Worm (Caenorhabditis elegans) whole organism, L1 larva: ENCODE results near the gene F02H6.6.
A peak's percentile ranks its signal among the peaks of the same experiment; 100 is the strongest.

Experiments
- C04F5.9 ChIP-seq: sonication (generic microtip); optimal IDR thresholded peaks from 2 replicates; lab custom pipeline; 2016; ENCODE audit warnings: missing genetic modification characterization, missing compliant biosample characterization
- F16B12.6 ChIP-seq: fragments of 150-350 bp; optimal IDR thresholded peaks from 2 replicates; lab custom pipeline; 2014; ENCODE audit warnings: missing biosample characterization, missing genetic modification characterization
- Y116A8C.19 ChIP-seq: sonication (generic microtip); optimal IDR thresholded peaks from 2 replicates; lab custom pipeline; 2016; ENCODE audit warnings: missing compliant biosample characterization, missing genetic modification characterization, borderline replicate concordance
- ama-1 ChIP-seq: fragments of 150-350 bp; optimal IDR thresholded peaks from 2 replicates; lab custom pipeline; 2014
- blmp-1 ChIP-seq: fragments of 150-350 bp; optimal IDR thresholded peaks from 2 replicates; lab custom pipeline; 2014; ENCODE audit warnings: missing biosample characterization, missing genetic modification characterization
- ceh-63 ChIP-seq: fragments of 200-800 bp; sonication (Bioruptor generic); optimal IDR thresholded peaks from 2 replicates; lab custom pipeline; 2018; ENCODE audit warnings: mild to moderate bottlenecking, missing genetic modification characterization, missing compliant biosample characterization
- ceh-8 ChIP-seq: fragments of 200-800 bp; sonication (Bioruptor generic); optimal IDR thresholded peaks from 2 replicates; lab custom pipeline; 2018; ENCODE audit warnings: mild to moderate bottlenecking, missing genetic modification characterization, moderate library complexity, missing compliant biosample characterization
- ceh-82 ChIP-seq, 3 experiments: fragments of 150-350 bp in 1 of 3; sonication (generic microtip) in 2 of 3; optimal IDR thresholded peaks; 2 replicates each; lab custom pipeline; 2014 to 2017; ENCODE audit warnings: missing biosample characterization in 3 of 3, missing genetic modification characterization in 3 of 3
- ces-1 ChIP-seq: fragments of 150-350 bp; optimal IDR thresholded peaks from 2 replicates; lab custom pipeline; 2014; ENCODE audit warnings: missing biosample characterization, missing genetic modification reagents, missing genetic modification characterization
- dpl-1 ChIP-seq, 3 experiments: fragments of 150-350 bp in 2 of 3; sonication (generic microtip) in 1 of 3; optimal IDR thresholded peaks; 2 replicates each; lab custom pipeline; 2014 to 2017; ENCODE audit warnings: missing biosample characterization in 3 of 3, missing genetic modification characterization in 3 of 3, missing genetic modification reagents in 3 of 3
- dsc-1 ChIP-seq: sonication (generic microtip); optimal IDR thresholded peaks from 2 replicates; lab custom pipeline; 2016; ENCODE audit warnings: mild to moderate bottlenecking, missing genetic modification characterization, missing compliant biosample characterization
- efl-1 ChIP-seq, 4 experiments: fragments of 150-350 bp; optimal IDR thresholded peaks in 3 of 4; peaks in 1 of 4; 1 replicate in 1 of 4; 2 replicates in 3 of 4; lab custom pipeline; 2014; ENCODE audit warnings: missing biosample characterization in 2 of 4, missing genetic modification characterization in 2 of 4, missing genetic modification reagents in 2 of 4
- efl-3 ChIP-seq: fragments of 200-800 bp; sonication (Bioruptor generic); optimal IDR thresholded peaks from 2 replicates; lab custom pipeline; 2018; ENCODE audit warnings: mild to moderate bottlenecking, missing genetic modification characterization, missing compliant biosample characterization
- elt-3 ChIP-seq, 6 experiments: fragments of 150-350 bp in 1 of 6; sonication (generic microtip); optimal IDR thresholded peaks; 2 replicates each; lab custom pipeline; 2017 to 2018; ENCODE audit warnings: missing biosample characterization in 6 of 6, missing genetic modification characterization in 6 of 6, inconsistent platforms in 1 of 6
- ets-5 ChIP-seq: fragments of 200-800 bp; sonication (Bioruptor generic); IDR thresholded peaks from 2 replicates; pipeline ENCODE4 v1.3.6; 2022; ENCODE audit warnings: missing genetic modification characterization, missing compliant biosample characterization
- fkh-8 ChIP-seq: sonication (generic microtip); optimal IDR thresholded peaks from 2 replicates; lab custom pipeline; 2016; ENCODE audit warnings: mild to moderate bottlenecking, missing genetic modification characterization, missing compliant biosample characterization
- hlh-17 ChIP-seq: fragments of 200-800 bp; sonication (Bioruptor generic); optimal IDR thresholded peaks from 2 replicates; lab custom pipeline; 2018; ENCODE audit warnings: missing genetic modification characterization, mild to moderate bottlenecking, missing compliant biosample characterization, moderate library complexity, borderline replicate concordance
- hlh-4 ChIP-seq: sonication (generic microtip); optimal IDR thresholded peaks from 2 replicates; lab custom pipeline; 2016; ENCODE audit warnings: mild to moderate bottlenecking, missing genetic modification characterization, missing compliant biosample characterization
- irx-1 ChIP-seq: sonication (generic microtip); optimal IDR thresholded peaks from 2 replicates; lab custom pipeline; 2016; ENCODE audit warnings: missing genetic modification characterization, missing compliant biosample characterization
- isw-1 ChIP-seq: fragments of 200-800 bp; sonication (Bioruptor generic); IDR thresholded peaks from 2 replicates; pipeline ENCODE4 v1.3.6; 2022; ENCODE audit warnings: missing genetic modification characterization, missing compliant biosample characterization
- jun-1 ChIP-seq: fragments of 150-350 bp; optimal IDR thresholded peaks from 2 replicates; lab custom pipeline; 2014; ENCODE audit warnings: missing biosample characterization, missing genetic modification reagents, missing genetic modification characterization
- lin-13 ChIP-seq: fragments of 150-350 bp; optimal IDR thresholded peaks from 2 replicates; lab custom pipeline; 2014; ENCODE audit warnings: missing biosample characterization, missing genetic modification reagents, missing genetic modification characterization
- lin-14 ChIP-seq: fragments of 200-800 bp; sonication (Bioruptor generic); optimal IDR thresholded peaks from 2 replicates; lab custom pipeline; 2018; ENCODE audit warnings: mild to moderate bottlenecking, missing genetic modification characterization, moderate library complexity, missing compliant biosample characterization
- lin-15B ChIP-seq: fragments of 150-350 bp; sonication (generic microtip); optimal IDR thresholded peaks from 3 replicates; lab custom pipeline; 2014; ENCODE audit warnings: missing biosample characterization, missing genetic modification characterization
- lin-35 ChIP-seq, 2 experiments: fragments of 150-350 bp; optimal IDR thresholded peaks; 2 replicates each; lab custom pipeline; 2014; ENCODE audit warnings: missing biosample characterization in 2 of 2, missing genetic modification characterization in 2 of 2, missing genetic modification reagents in 2 of 2
- lin-39 ChIP-seq: fragments of 150-350 bp; optimal IDR thresholded peaks from 2 replicates; lab custom pipeline; 2014; ENCODE audit warnings: missing biosample characterization, missing genetic modification reagents, missing genetic modification characterization
- lir-3 ChIP-seq: sonication (generic microtip); optimal IDR thresholded peaks from 2 replicates; lab custom pipeline; 2016; ENCODE audit warnings: mild to moderate bottlenecking, missing genetic modification characterization, moderate library complexity, missing compliant biosample characterization; ENCODE audit not compliant: poor library complexity
- lsy-2 ChIP-seq, 2 experiments: fragments of 150-350 bp; optimal IDR thresholded peaks; 2 replicates each; lab custom pipeline; 2014; ENCODE audit warnings: missing biosample characterization in 2 of 2, missing genetic modification characterization in 2 of 2
- mab-9 ChIP-seq: fragments of 200-800 bp; sonication (Bioruptor generic); IDR thresholded peaks from 2 replicates; pipeline ENCODE4 v1.3.6; 2022; ENCODE audit warnings: missing genetic modification reagents, missing genetic modification characterization, missing compliant biosample characterization
- mdl-1 ChIP-seq, 2 experiments: fragments of 150-350 bp; optimal IDR thresholded peaks; 2 replicates each; lab custom pipeline; 2014 to 2017; ENCODE audit warnings: missing biosample characterization in 2 of 2, missing genetic modification characterization in 2 of 2, inconsistent platforms in 1 of 2
- mep-1 ChIP-seq: fragments of 150-350 bp; optimal IDR thresholded peaks from 2 replicates; lab custom pipeline; 2014; ENCODE audit warnings: missing biosample characterization, missing genetic modification characterization
- nhr-11 ChIP-seq: fragments of 150-350 bp; optimal IDR thresholded peaks from 2 replicates; lab custom pipeline; 2014; ENCODE audit warnings: missing biosample characterization, missing genetic modification characterization
- nhr-20 ChIP-seq: sonication (generic microtip); optimal IDR thresholded peaks from 2 replicates; lab custom pipeline; 2016; ENCODE audit warnings: mild to moderate bottlenecking, missing genetic modification characterization, missing compliant biosample characterization
- nhr-237 ChIP-seq: fragments of 150-350 bp; optimal IDR thresholded peaks from 2 replicates; lab custom pipeline; 2014; ENCODE audit warnings: missing biosample characterization, missing genetic modification characterization
- nhr-28 ChIP-seq: fragments of 150-350 bp; optimal IDR thresholded peaks from 2 replicates; lab custom pipeline; 2014; ENCODE audit warnings: missing biosample characterization, missing genetic modification characterization
- nhr-47 ChIP-seq: sonication (generic microtip); optimal IDR thresholded peaks from 2 replicates; lab custom pipeline; 2016; ENCODE audit warnings: mild to moderate bottlenecking, missing genetic modification characterization, moderate library complexity, missing compliant biosample characterization
- nhr-76 ChIP-seq: sonication (generic microtip); optimal IDR thresholded peaks from 2 replicates; lab custom pipeline; 2017; ENCODE audit warnings: missing biosample characterization, missing genetic modification characterization
- nhr-77 ChIP-seq: fragments of 150-350 bp; optimal IDR thresholded peaks from 2 replicates; lab custom pipeline; 2014; ENCODE audit warnings: missing biosample characterization, missing genetic modification characterization
- nhr-84 ChIP-seq: sonication (generic microtip); optimal IDR thresholded peaks from 2 replicates; lab custom pipeline; 2017; ENCODE audit warnings: missing biosample characterization, missing genetic modification characterization
- nhr-90 ChIP-seq: sonication (generic microtip); optimal IDR thresholded peaks from 2 replicates; lab custom pipeline; 2016; ENCODE audit warnings: mild to moderate bottlenecking, missing genetic modification characterization, missing compliant biosample characterization; ENCODE audit not compliant: poor library complexity
- pax-3 ChIP-seq: fragments of 200-800 bp; sonication (Bioruptor generic); optimal IDR thresholded peaks from 2 replicates; lab custom pipeline; 2018; ENCODE audit warnings: mild to moderate bottlenecking, missing genetic modification characterization, moderate library complexity, missing compliant biosample characterization
- pqm-1 ChIP-seq: sonication (generic microtip); optimal IDR thresholded peaks from 3 replicates; lab custom pipeline; 2017; ENCODE audit warnings: missing biosample characterization, missing genetic modification characterization
- snpc-4 ChIP-seq: fragments of 150-350 bp; optimal IDR thresholded peaks from 2 replicates; lab custom pipeline; 2014; ENCODE audit warnings: missing biosample characterization, missing genetic modification characterization
- sup-37 ChIP-seq: fragments of 200-800 bp; sonication (Bioruptor generic); optimal IDR thresholded peaks from 2 replicates; lab custom pipeline; 2018; ENCODE audit warnings: mild to moderate bottlenecking, missing genetic modification characterization, missing compliant biosample characterization
- tbx-2 ChIP-seq: sonication (generic microtip); optimal IDR thresholded peaks from 2 replicates; lab custom pipeline; 2016; ENCODE audit warnings: missing genetic modification characterization, missing compliant biosample characterization
- unc-130 ChIP-seq: fragments of 150-350 bp; optimal IDR thresholded peaks from 2 replicates; lab custom pipeline; 2017; ENCODE audit warnings: missing biosample characterization, missing genetic modification characterization, inconsistent platforms
- unc-62 ChIP-seq: fragments of 150-350 bp; optimal IDR thresholded peaks from 2 replicates; lab custom pipeline; 2014; ENCODE audit warnings: missing biosample characterization, missing genetic modification reagents, missing genetic modification characterization
- unc-86 ChIP-seq: sonication (generic microtip); optimal IDR thresholded peaks from 2 replicates; lab custom pipeline; 2016; ENCODE audit warnings: missing genetic modification characterization, missing compliant biosample characterization
- unc-98 ChIP-seq: fragments of 200-800 bp; sonication (Bioruptor generic); IDR thresholded peaks from 2 replicates; pipeline ENCODE4 v1.3.6; 2022; ENCODE audit warnings: missing genetic modification characterization, missing compliant biosample characterization
- xbp-1 ChIP-seq: sonication (generic microtip); optimal IDR thresholded peaks from 2 replicates; lab custom pipeline; 2016; ENCODE audit warnings: missing genetic modification characterization, missing compliant biosample characterization
- ztf-4 ChIP-seq: fragments of 150-350 bp; optimal IDR thresholded peaks from 2 replicates; lab custom pipeline; 2014; ENCODE audit warnings: missing biosample characterization, missing genetic modification characterization

The F02H6.6 gene

DNA sequence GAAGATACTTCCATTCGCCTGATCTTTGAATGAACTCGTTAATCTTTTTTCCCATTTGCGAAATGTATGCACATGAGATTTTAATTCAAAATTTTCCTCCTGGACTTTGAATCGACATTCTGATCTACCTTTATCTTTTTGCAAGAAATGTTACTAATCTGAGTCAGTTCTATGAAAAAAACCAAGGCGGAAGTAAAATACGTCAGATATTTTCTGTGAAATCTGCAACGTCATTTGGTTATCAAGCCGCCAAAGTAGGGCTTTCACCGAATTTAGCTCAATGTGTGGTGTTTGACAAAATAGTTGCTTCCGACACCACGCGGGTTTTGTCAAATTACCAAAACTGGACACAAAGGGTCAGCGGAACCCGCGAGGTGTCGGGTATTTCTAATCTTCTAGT is 44.1 kb upstream of the F02H6.6 start (continued):
- peak; percentile 27 for TF ChIP-seq pax-3 (tag; lab: Kevin White, UChicago)
- TF ChIP-seq, all 84 proteins: peak for 7

DNA sequence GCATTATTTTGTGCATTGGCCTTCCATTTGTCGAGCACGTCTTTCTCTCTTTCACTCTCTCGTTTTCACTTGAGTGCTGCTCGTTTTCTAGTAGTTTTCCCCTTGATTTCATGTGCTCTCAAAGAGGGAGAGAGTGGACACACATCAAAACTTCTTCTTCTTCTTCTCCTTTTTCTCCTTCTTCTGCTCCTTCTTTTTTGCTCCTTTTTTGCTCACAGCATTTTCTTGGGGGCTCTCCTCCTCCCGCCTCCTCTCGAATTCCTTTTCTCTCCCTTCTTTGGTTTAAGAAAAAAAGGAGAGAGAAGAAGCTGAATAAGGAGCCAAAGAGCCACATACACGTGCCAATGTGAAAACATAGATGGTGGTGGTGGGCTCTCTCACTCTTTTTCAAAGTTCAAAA is 41.9 kb upstream of the F02H6.6 start:
- no peak for TF ChIP-seq F16B12.6 (tag; lab: Kevin White, UChicago)
- TF ChIP-seq hlh-17 (GFP tag; lab: Kevin White, UChicago) = no peak
- TF ChIP-seq lin-14 (GFP tag; lab: Kevin White, UChicago) = peak; percentile 87
- TF ChIP-seq efl-1 (optimal IDR thresholded peaks at IDR 0.05; lab: Kevin White, UChicago) = peak in 1 of 2 experiments; percentile 1
- no peak for TF ChIP-seq efl-1 (GFP tag; optimal IDR thresholded peaks at IDR 0.05 in 1 of 2; lab: Kevin White, UChicago)
- TF ChIP-seq nhr-47 (tag; lab: Kevin White, UChicago) = peak; percentile 54
- no peak for TF ChIP-seq unc-98 (GFP tag; lab: Robert Waterston, UW)
- TF ChIP-seq unc-62 = no peak
- no peak for TF ChIP-seq nhr-28 (tag; lab: Kevin White, UChicago)
- no peak for TF ChIP-seq nhr-237 (tag; lab: Kevin White, UChicago)
- TF ChIP-seq nhr-11 (tag; lab: Kevin White, UChicago) = no peak
- no peak for TF ChIP-seq nhr-20 (tag; lab: Kevin White, UChicago)
- no peak for TF ChIP-seq nhr-76
- no peak for TF ChIP-seq jun-1 (tag; lab: Kevin White, UChicago)
- no peak for TF ChIP-seq ceh-8 (GFP tag; lab: Kevin White, UChicago)
- TF ChIP-seq ztf-4 (tag; lab: Kevin White, UChicago) = no peak
- TF ChIP-seq xbp-1 (tag; lab: Kevin White, UChicago) = no peak
- peak in 2 of 3 experiments; percentile 39 to 41 for TF ChIP-seq ceh-82 (tag; optimal IDR thresholded peaks at IDR 0.05; lab: Kevin White, UChicago)
- TF ChIP-seq mep-1 (tag; lab: Kevin White, UChicago) = no peak
- TF ChIP-seq unc-86 (tag; lab: Kevin White, UChicago) = peak; percentile 43
- peak; percentile 11; the same call in 1 of the 2 replicates for TF ChIP-seq isw-1 (GFP tag; lab: Robert Waterston, UW)
- no peak for TF ChIP-seq mdl-1 (tag; optimal IDR thresholded peaks at IDR 0.05; lab: Kevin White, UChicago)
- peak; percentile 26 for TF ChIP-seq dsc-1 (tag; lab: Kevin White, UChicago)
- no peak for TF ChIP-seq snpc-4 (tag; lab: Kevin White, UChicago)
- TF ChIP-seq pax-3 (tag; lab: Kevin White, UChicago) = no peak
- TF ChIP-seq unc-130 (tag; lab: Kevin White, UChicago) = no peak
- TF ChIP-seq lin-15B (tag; lab: Kevin White, UChicago) = no peak
- TF ChIP-seq elt-3 (tag; optimal IDR thresholded peaks at IDR 0.05; lab: Kevin White, UChicago) = no peak
- no peak for TF ChIP-seq blmp-1 (tag; lab: Kevin White, UChicago)
- no peak for TF ChIP-seq Y116A8C.19 (tag; lab: Kevin White, UChicago)
- TF ChIP-seq sup-37 = no peak
- TF ChIP-seq lin-13 = no peak
- TF ChIP-seq nhr-77 (tag; lab: Kevin White, UChicago) = no peak
- TF ChIP-seq hlh-4 = no peak
- no peak for TF ChIP-seq pqm-1
- no peak for TF ChIP-seq ces-1 (GFP tag; lab: Kevin White, UChicago)
- peak; percentile 34 for TF ChIP-seq tbx-2
- no peak for TF ChIP-seq lin-39 (tag; lab: Kevin White, UChicago)
- no peak for TF ChIP-seq ets-5 (GFP tag; lab: Robert Waterston, UW)
- TF ChIP-seq ceh-63 (GFP tag; lab: Kevin White, UChicago) = no peak
- TF ChIP-seq nhr-90 (tag; lab: Kevin White, UChicago) = no peak
- peak in 1 of 2 experiments; percentile 36 for TF ChIP-seq lsy-2 (tag; optimal IDR thresholded peaks at IDR 0.05; lab: Kevin White, UChicago)
- TF ChIP-seq C04F5.9 (tag; lab: Kevin White, UChicago) = no peak
- TF ChIP-seq efl-3 = no peak
- no peak for TF ChIP-seq nhr-84
- TF ChIP-seq irx-1 (tag; lab: Kevin White, UChicago) = no peak
- no peak for TF ChIP-seq lir-3 (tag; lab: Kevin White, UChicago)
- no peak for TF ChIP-seq ama-1 (lab: Kevin White, UChicago)
- peak in 1 of 3 experiments; percentile 5 for TF ChIP-seq dpl-1 (GFP tag; optimal IDR thresholded peaks at IDR 0.05; lab: Kevin White, UChicago)
- TF ChIP-seq fkh-8 (tag; lab: Kevin White, UChicago) = peak; percentile 76
- no peak for TF ChIP-seq mab-9
- TF ChIP-seq lin-35 (GFP tag; optimal IDR thresholded peaks at IDR 0.05; lab: Kevin White, UChicago) = peak in 1 of 2 experiments; percentile 14
